Fruit fly (Drosophila melanogaster) whole organism, wandering third instar larva: Measurements from ENCODE around the gene CG3224.

ENCODE experiments used
- Abd-B ChIP-seq: fragments of >200 bp; optimal IDR thresholded peaks from 2 replicates; lab custom pipeline; 2017; ENCODE audit warnings: missing biosample characterization, missing genetic modification characterization
- CG32264 ChIP-seq: fragments of 200-800 bp; sonication (Bioruptor generic); optimal IDR thresholded peaks from 2 replicates; lab custom pipeline; 2016; ENCODE audit warnings: missing biosample characterization, missing genetic modification characterization
- CG9705 ChIP-seq: fragments of 200-800 bp; sonication (Bioruptor generic); optimal IDR thresholded peaks from 2 replicates; lab custom pipeline; 2018; ENCODE audit warnings: missing biosample characterization, mild to moderate bottlenecking, missing genetic modification characterization
- CrebA ChIP-seq: fragments of 200-800 bp; sonication (Bioruptor generic); optimal IDR thresholded peaks from 2 replicates; lab custom pipeline; 2016; ENCODE audit warnings: missing biosample characterization, mild to moderate bottlenecking, missing genetic modification characterization, borderline replicate concordance
- Dfd ChIP-seq: fragments of >200 bp; optimal IDR thresholded peaks from 2 replicates; lab custom pipeline; 2017; ENCODE audit warnings: missing biosample characterization, missing genetic modification characterization
- Dif ChIP-seq: fragments of 200-275, 200-300 bp; sonication (Bioruptor generic); optimal IDR thresholded peaks from 2 replicates; lab custom pipeline; 2018; ENCODE audit warnings: missing biosample characterization, missing genetic modification characterization; ENCODE audit not compliant: partially characterized antibody
- GATAd ChIP-seq: sonication (Bioruptor generic); optimal IDR thresholded peaks from 2 replicates; lab custom pipeline; 2016; ENCODE audit warnings: missing biosample characterization, missing genetic modification characterization
- HLH106 ChIP-seq: fragments of 200-800 bp; optimal IDR thresholded peaks from 3 replicates; lab custom pipeline; 2019; ENCODE audit warnings: missing biosample characterization, mild to moderate bottlenecking, missing genetic modification characterization, moderate library complexity
- Hnf4 ChIP-seq: fragments of 200-800 bp; sonication (Bioruptor generic); optimal IDR thresholded peaks from 2 replicates; lab custom pipeline; 2016; ENCODE audit warnings: missing biosample characterization, mild to moderate bottlenecking, missing genetic modification characterization
- Hr78 ChIP-seq: fragments of >200 bp; optimal IDR thresholded peaks from 2 replicates; lab custom pipeline; 2017; ENCODE audit warnings: missing biosample characterization, missing genetic modification characterization
- Hr83 ChIP-seq: fragments of 200-300 bp; sonication (Bioruptor generic); optimal IDR thresholded peaks from 2 replicates; lab custom pipeline; 2016; ENCODE audit warnings: missing biosample characterization, mild to moderate bottlenecking, missing genetic modification characterization, moderate library complexity; ENCODE audit not compliant: poor library complexity, severe bottlenecking
- Jra ChIP-seq: sonication (Bioruptor generic); optimal IDR thresholded peaks from 2 replicates; lab custom pipeline; 2016; ENCODE audit warnings: missing biosample characterization, missing genetic modification characterization
- Mio ChIP-seq: sonication (Bioruptor generic); optimal IDR thresholded peaks from 2 replicates; lab custom pipeline; 2016; ENCODE audit warnings: missing biosample characterization, missing genetic modification characterization
- Myc ChIP-seq: fragments of >200 bp; optimal IDR thresholded peaks from 2 replicates; lab custom pipeline; 2017
- N ChIP-seq: fragments of >200 bp; optimal IDR thresholded peaks from 2 replicates; lab custom pipeline; 2018; ENCODE audit warnings: missing biosample characterization, missing external identifiers, missing genetic modification characterization
- OdsH ChIP-seq: fragments of 200-800 bp; sonication (Bioruptor generic); optimal IDR thresholded peaks from 2 replicates; lab custom pipeline; 2016; ENCODE audit warnings: missing biosample characterization, mild to moderate bottlenecking, missing genetic modification characterization
- Rel ChIP-seq, 2 experiments: fragments of 200-800 bp; sonication (Bioruptor generic) in 1 of 2; optimal IDR thresholded peaks; 2 replicates in 1 of 2; 3 replicates in 1 of 2; lab custom pipeline; 2016 to 2019; ENCODE audit warnings: mild to moderate bottlenecking in 2 of 2, missing biosample characterization in 2 of 2, missing genetic modification characterization in 2 of 2, moderate library complexity in 1 of 2
- Sp1 ChIP-seq: fragments of 200-800 bp; sonication (Bioruptor generic); optimal IDR thresholded peaks from 3 replicates; lab custom pipeline; 2019; ENCODE audit warnings: missing biosample characterization, mild to moderate bottlenecking, missing genetic modification characterization, moderate library complexity
- Vsx2 ChIP-seq: fragments of 200-300, 225-300 bp; sonication (Bioruptor generic); optimal IDR thresholded peaks from 2 replicates; lab custom pipeline; 2018; ENCODE audit warnings: missing biosample characterization, missing genetic modification characterization; ENCODE audit not compliant: partially characterized antibody
- br ChIP-seq: fragments of 200-800 bp; sonication (Bioruptor generic); optimal IDR thresholded peaks from 2 replicates; lab custom pipeline; 2016; ENCODE audit warnings: missing biosample characterization, missing genetic modification characterization
- brk ChIP-seq: fragments of 200-800 bp; sonication (Bioruptor generic); optimal IDR thresholded peaks from 2 replicates; lab custom pipeline; 2016; ENCODE audit warnings: missing biosample characterization, mild to moderate bottlenecking, missing genetic modification characterization
- dl ChIP-seq, 2 experiments: fragments of 175-275, 200-275 bp in 1 of 2; fragments of 200-275 bp in 1 of 2; sonication (Bioruptor generic); optimal IDR thresholded peaks; lab custom pipeline; 2018; ENCODE audit warnings: mild to moderate bottlenecking in 2 of 2, missing biosample characterization in 2 of 2, missing genetic modification characterization in 2 of 2, moderate library complexity in 2 of 2; ENCODE audit not compliant: partially characterized antibody in 2 of 2, insufficient read depth in 1 of 2
- dmrt93B ChIP-seq: fragments of 200-800 bp; sonication (Bioruptor generic); optimal IDR thresholded peaks from 2 replicates; lab custom pipeline; 2018; ENCODE audit warnings: missing biosample characterization, mild to moderate bottlenecking, missing genetic modification characterization
- dsf ChIP-seq: sonication (Bioruptor generic); optimal IDR thresholded peaks from 2 replicates; lab custom pipeline; 2016; ENCODE audit warnings: missing biosample characterization, missing genetic modification characterization, borderline replicate concordance
- ey ChIP-seq: fragments of 200-800 bp; sonication (Bioruptor generic); optimal IDR thresholded peaks from 2 replicates; lab custom pipeline; 2016; ENCODE audit warnings: missing biosample characterization, missing genetic modification characterization
- foxo ChIP-seq, 2 experiments: fragments of 200-800 bp; sonication (Bioruptor generic); optimal IDR thresholded peaks; 2 replicates in 1 of 2; 3 replicates in 1 of 2; lab custom pipeline; 2016 to 2017; ENCODE audit warnings: missing biosample characterization in 2 of 2, missing genetic modification characterization in 2 of 2
- fru ChIP-seq: fragments of 200-800 bp; sonication (Bioruptor generic); optimal IDR thresholded peaks from 3 replicates; lab custom pipeline; 2016; ENCODE audit warnings: missing biosample characterization, mild to moderate bottlenecking, missing genetic modification characterization
- h ChIP-seq: fragments of 200-800 bp; sonication (Bioruptor generic); optimal IDR thresholded peaks from 3 replicates; lab custom pipeline; 2016; ENCODE audit warnings: missing biosample characterization, mild to moderate bottlenecking, missing genetic modification characterization
- jim ChIP-seq: fragments of 175-275, 200-325 bp; sonication (Bioruptor generic); optimal IDR thresholded peaks from 2 replicates; lab custom pipeline; 2016; ENCODE audit warnings: missing biosample characterization, mild to moderate bottlenecking, missing genetic modification characterization
- lola ChIP-seq: fragments of >200 bp; optimal IDR thresholded peaks from 2 replicates; lab custom pipeline; 2017; ENCODE audit warnings: missing biosample characterization, missing genetic modification characterization
- pan ChIP-seq: fragments of >200 bp; optimal IDR thresholded peaks from 2 replicates; lab custom pipeline; 2017
- psq ChIP-seq: fragments of 200-800 bp; sonication (Bioruptor generic); optimal IDR thresholded peaks from 3 replicates; lab custom pipeline; 2017; ENCODE audit warnings: missing biosample characterization, mild to moderate bottlenecking, missing genetic modification characterization, moderate library complexity
- rgr ChIP-seq: fragments of 200-800 bp; sonication (Bioruptor generic); optimal IDR thresholded peaks from 3 replicates; lab custom pipeline; 2016; ENCODE audit warnings: missing biosample characterization, mild to moderate bottlenecking, missing genetic modification characterization
- sage ChIP-seq: fragments of 200-800 bp; sonication (Bioruptor generic); optimal IDR thresholded peaks from 2 replicates; lab custom pipeline; 2016; ENCODE audit warnings: missing biosample characterization, mild to moderate bottlenecking, missing genetic modification characterization
- sv ChIP-seq: fragments of 200-800 bp; sonication (Bioruptor generic); optimal IDR thresholded peaks from 3 replicates; lab custom pipeline; 2016; ENCODE audit warnings: missing biosample characterization, missing genetic modification characterization
- tai ChIP-seq: sonication (Bioruptor generic); optimal IDR thresholded peaks from 2 replicates; lab custom pipeline; 2016; ENCODE audit warnings: missing biosample characterization, missing genetic modification characterization
- usp ChIP-seq: fragments of >200 bp; optimal IDR thresholded peaks from 2 replicates; lab custom pipeline; 2017; ENCODE audit warnings: missing biosample characterization, missing genetic modification characterization
- woc ChIP-seq: sonication (Bioruptor generic); optimal IDR thresholded peaks from 2 replicates; lab custom pipeline; 2016; ENCODE audit warnings: missing biosample characterization, mild to moderate bottlenecking, missing genetic modification characterization

The CG3224 gene

DNA sequence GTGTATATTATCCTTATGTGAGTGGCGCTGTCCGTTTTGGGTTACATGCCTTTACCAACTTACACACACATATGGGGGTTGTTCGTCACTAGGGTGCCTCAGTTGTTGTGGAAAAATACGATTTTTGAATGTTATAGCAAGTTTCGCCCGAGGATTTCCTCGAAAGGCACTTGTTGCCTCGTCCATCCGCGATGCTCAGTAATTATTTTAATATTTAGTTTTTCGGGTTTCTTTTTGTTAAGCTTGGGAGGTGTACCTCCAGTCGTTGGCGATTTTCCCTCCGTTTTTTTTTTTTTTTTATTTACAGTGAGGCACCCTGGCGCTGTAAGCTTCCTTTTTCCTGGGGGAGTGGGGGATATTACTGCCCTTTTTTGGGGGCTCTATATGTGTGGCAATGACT lies 35.2 kb upstream of the CG3224 start:
- TF ChIP-seq GATAd (GFP tag; lab: Kevin White, UChicago), result no peak
- peak; percentile 28 for TF ChIP-seq Hnf4
- TF ChIP-seq dmrt93B, result peak; percentile 40
- peak; percentile 70 for TF ChIP-seq ey (GFP tag; lab: Kevin White, UChicago)
- peak in 1 of 2 experiments; percentile 75 for TF ChIP-seq foxo (GFP tag; optimal IDR thresholded peaks at IDR 0.05; lab: Kevin White, UChicago)
- TF ChIP-seq OdsH (GFP tag; lab: Kevin White, UChicago), result peak; percentile 67
- no peak for TF ChIP-seq CrebA (GFP tag; lab: Kevin White, UChicago)
- TF ChIP-seq fru, result peak; percentile 84
- TF ChIP-seq sv (GFP tag; lab: Kevin White, UChicago), result peak; percentile 28
- peak; percentile 82 for TF ChIP-seq Sp1
- no peak for TF ChIP-seq usp (GFP tag; lab: Kevin White, UChicago)
- TF ChIP-seq N (GFP tag; lab: Kevin White, UChicago), result no peak
- no peak for TF ChIP-seq Dfd
- TF ChIP-seq h (GFP tag; lab: Kevin White, UChicago), result peak; percentile 71
- TF ChIP-seq CG32264 (GFP tag; lab: Kevin White, UChicago), result peak; percentile 45
- TF ChIP-seq Vsx2 (GFP tag; lab: Kevin White, UChicago), result no peak
- TF ChIP-seq brk (GFP tag; lab: Kevin White, UChicago), result no peak
- peak; percentile 74 for TF ChIP-seq rgr (GFP tag; lab: Kevin White, UChicago)
- TF ChIP-seq CG9705 (GFP tag; lab: Kevin White, UChicago), result peak; percentile 32
- TF ChIP-seq dsf (GFP tag; lab: Kevin White, UChicago), result no peak
- TF ChIP-seq Dif (GFP tag; lab: Kevin White, UChicago), result no peak
- TF ChIP-seq br (GFP tag; lab: Kevin White, UChicago), result peak; percentile 79
- no peak for TF ChIP-seq Rel (GFP tag; optimal IDR thresholded peaks at IDR 0.05; lab: Kevin White, UChicago)
- TF ChIP-seq Rel (tag; optimal IDR thresholded peaks at IDR 0.05; lab: Kevin White, UChicago), result peak; percentile 28
- no peak for TF ChIP-seq jim (GFP tag; lab: Kevin White, UChicago)
- TF ChIP-seq HLH106 (tag; lab: Kevin White, UChicago), result peak; percentile 67
- peak; percentile 38 for TF ChIP-seq woc
- no peak for TF ChIP-seq Hr78 (GFP tag; lab: Kevin White, UChicago)
- TF ChIP-seq psq (GFP tag; lab: Kevin White, UChicago), result peak; percentile 30
- TF ChIP-seq lola, result no peak
- TF ChIP-seq Mio, result no peak
- TF ChIP-seq, all 38 proteins: peak for 17

DNA sequence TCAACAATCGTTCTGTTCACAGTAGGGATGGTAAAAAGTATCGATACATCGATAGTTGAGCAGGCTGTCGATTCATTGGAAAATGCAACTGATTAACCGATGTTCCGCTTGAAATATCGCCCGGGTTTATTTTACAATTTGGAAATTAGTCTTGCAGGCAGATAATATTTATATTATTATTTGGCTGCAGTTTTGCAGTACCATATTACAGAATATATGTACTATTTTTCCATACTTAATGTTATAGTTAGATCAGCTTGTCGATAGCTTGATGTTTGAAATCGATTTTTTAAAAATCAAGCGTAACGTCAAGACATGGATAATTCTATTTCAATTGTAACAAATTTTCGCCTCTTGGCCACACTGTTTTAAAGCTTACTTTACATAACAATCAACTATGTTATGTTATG lies 33.7 kb upstream of the CG3224 start, which contains the start of gene CG14442:
Gene CG14442, minus strand, starts transcription at position 29 of the 410 bp plus-strand sequence.
- TF ChIP-seq CG9705 (GFP tag; lab: Kevin White, UChicago) (peak; percentile 19), CG32264 (GFP tag; lab: Kevin White, UChicago) (no peak), rgr (GFP tag; lab: Kevin White, UChicago) (peak; percentile 41), psq (GFP tag; lab: Kevin White, UChicago) (no peak), N (GFP tag; lab: Kevin White, UChicago) (no peak), sv (GFP tag; lab: Kevin White, UChicago) (peak; percentile 42), OdsH (GFP tag; lab: Kevin White, UChicago) (no peak), pan (lab: Kevin White, UChicago) (no peak), Myc (lab: Kevin White, UChicago) (no peak), CrebA (GFP tag; lab: Kevin White, UChicago) (no peak), h (GFP tag; lab: Kevin White, UChicago) (peak; percentile 56), Dif (GFP tag; lab: Kevin White, UChicago) (no peak), Rel (GFP tag; optimal IDR thresholded peaks at IDR 0.05; lab: Kevin White, UChicago) (no peak), Rel (tag; optimal IDR thresholded peaks at IDR 0.05; lab: Kevin White, UChicago) (no peak), Dfd (no peak), dmrt93B (no peak), HLH106 (tag; lab: Kevin White, UChicago) (peak; percentile 56), usp (GFP tag; lab: Kevin White, UChicago) (no peak), Hr83 (peak; percentile 4), Sp1 (peak; percentile 31), Vsx2 (GFP tag; lab: Kevin White, UChicago) (no peak), woc (peak; percentile 47), dl (GFP tag; optimal IDR thresholded peaks at IDR 0.05; lab: Kevin White, UChicago; ENCODE audit: insufficient read depth in 1 of 2, partially characterized antibody in 2 of 2) (no peak), Abd-B (GFP tag; lab: Kevin White, UChicago) (no peak), br (GFP tag; lab: Kevin White, UChicago) (peak; percentile 17), GATAd (GFP tag; lab: Kevin White, UChicago) (no peak), brk (GFP tag; lab: Kevin White, UChicago) (no peak), jim (GFP tag; lab: Kevin White, UChicago) (no peak), Hnf4 (no peak), foxo (GFP tag; optimal IDR thresholded peaks at IDR 0.05; lab: Kevin White, UChicago) (peak in 1 of 2 experiments; percentile 49), Hr78 (GFP tag; lab: Kevin White, UChicago) (no peak), Mio (no peak), Jra (GFP tag; lab: Kevin White, UChicago) (peak; percentile 29), tai (GFP tag; lab: Kevin White, UChicago) (no peak), dsf (GFP tag; lab: Kevin White, UChicago) (no peak), sage (GFP tag; lab: Kevin White, UChicago) (peak; percentile 45), fru (peak; percentile 46), ey (GFP tag; lab: Kevin White, UChicago) (peak; percentile 29), lola (no peak)
